Worm (Caenorhabditis elegans): ENCODE results near the gene cyp-13A1.

- TF ChIP-seq unc-39 (tag; optimal IDR thresholded peaks at IDR 0.05) (no peak), nhr-237 (tag; optimal IDR thresholded peaks at IDR 0.05) (no peak), arid-1 (GFP tag; conservative IDR thresholded peaks at IDR 0.05) (no peak), F37D6.2 (tag; optimal IDR thresholded peaks at IDR 0.05) (no peak), hlh-11 (tag; optimal IDR thresholded peaks at IDR 0.05) (peak; percentile 73)
These were observed 18.5 kb upstream of the cyp-13A1 start, which contains the start of gene cyp-13A5 for ce11 chrII:9800251-9800650.
